Fruit fly (Drosophila melanogaster): Measurements from ENCODE around the gene CG17568.

DNA sequence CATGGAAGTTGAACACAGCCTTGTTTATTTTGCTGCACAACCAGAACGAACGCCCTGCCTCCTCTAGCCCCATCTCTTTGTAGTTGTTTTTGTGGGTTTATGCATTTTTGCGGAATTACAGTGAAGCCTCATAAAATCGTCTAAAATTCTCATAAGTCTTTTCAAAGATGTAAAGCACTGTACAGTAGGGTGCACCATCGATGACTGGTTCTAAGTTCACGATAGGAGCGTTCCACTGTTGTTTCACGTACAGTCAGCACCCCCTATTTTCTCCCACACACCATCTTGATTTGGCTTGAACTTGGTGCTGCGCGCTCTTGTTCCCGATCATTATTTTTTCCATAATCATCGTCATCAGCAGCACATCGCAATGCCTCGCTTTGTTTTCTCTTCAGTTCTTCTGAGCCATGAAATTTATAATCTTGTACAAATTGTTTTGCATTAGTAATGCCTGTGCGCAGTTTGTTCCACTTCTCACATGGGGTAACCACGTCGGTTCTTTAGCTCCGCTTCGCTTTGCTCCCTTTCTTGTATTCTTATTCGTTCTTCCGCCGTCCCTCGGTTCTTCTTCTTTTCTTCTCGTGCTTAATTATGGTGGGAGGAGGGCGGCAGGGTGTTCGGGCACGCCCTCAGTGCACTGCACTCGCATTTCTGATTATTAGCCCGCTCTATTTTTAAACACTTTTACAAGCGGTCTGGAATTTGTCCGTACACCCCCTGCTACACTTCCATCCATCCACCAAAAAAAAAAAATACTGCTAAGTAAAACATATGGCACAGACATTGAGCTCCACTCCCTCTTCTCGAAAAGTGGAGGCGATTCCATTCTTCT, 18.1 kb downstream of the CG17568 start:
- TF ChIP-seq Abd-B (GFP tag; optimal IDR thresholded peaks at IDR 0.05) (no peak), nau (GFP tag; optimal IDR thresholded peaks at IDR 0.05) (no peak), insv (GFP tag; optimal IDR thresholded peaks at IDR 0.05) (no peak), kah (GFP tag; optimal IDR thresholded peaks at IDR 0.05) (no peak), CG3163 (GFP tag; optimal IDR thresholded peaks at IDR 0.05) (no peak), slp2 (GFP tag; optimal IDR thresholded peaks at IDR 0.05) (no peak), CG15073 (GFP tag; optimal IDR thresholded peaks at IDR 0.05) (no peak), danr (GFP tag; IDR thresholded peaks at IDR 0.05) (no peak), CG2875 (GFP tag; optimal IDR thresholded peaks at IDR 0.05) (no peak), CG6791 (GFP tag; IDR thresholded peaks at IDR 0.05; ENCODE audit: partially characterized antibody) (no peak), CG7786 (GFP tag; optimal IDR thresholded peaks at IDR 0.05) (peak; percentile 16)
